Fruit fly (Drosophila melanogaster): Measurements from ENCODE around the gene CheB38a.

The CheB38a gene

dm6 chr2L:20851592-20851991, 33.3 kb upstream of the CheB38a start (continued):
- TF ChIP-seq maf-S (GFP tag; optimal IDR thresholded peaks at IDR 0.05): no peak
- no peak for TF ChIP-seq CG9609 (GFP tag; optimal IDR thresholded peaks at IDR 0.05)
- TF ChIP-seq CG1647 (GFP tag; optimal IDR thresholded peaks at IDR 0.05): no peak
- no peak for TF ChIP-seq CG10462 (GFP tag; optimal IDR thresholded peaks at IDR 0.05)
- TF ChIP-seq ranshi (GFP tag; IDR thresholded peaks at IDR 0.05): peak; percentile 82
- TF ChIP-seq Dp (GFP tag; optimal IDR thresholded peaks at IDR 0.05): peak; percentile 45

- TF ChIP-seq HHEX (GFP tag; optimal IDR thresholded peaks at IDR 0.05) (no peak), CG11093 (GFP tag; IDR thresholded peaks at IDR 0.05) (no peak), CG17385 (GFP tag; optimal IDR thresholded peaks at IDR 0.05) (no peak), sim (GFP tag; IDR thresholded peaks at IDR 0.05) (no peak), unc-4 (GFP tag; IDR thresholded peaks at IDR 0.05; ENCODE audit: partially characterized antibody) (no peak), eyg (GFP tag; optimal IDR thresholded peaks at IDR 0.05) (no peak), Optix (GFP tag; IDR thresholded peaks at IDR 0.05) (no peak), MTF-1 (GFP tag; optimal IDR thresholded peaks at IDR 0.05; ENCODE audit: borderline replicate concordance) (no peak), H2.0 (GFP tag; IDR thresholded peaks at IDR 0.05) (no peak), CG2129 (GFP tag; IDR thresholded peaks at IDR 0.05; ENCODE audit: partially characterized antibody) (no peak), CG42726 (GFP tag; IDR thresholded peaks at IDR 0.05; ENCODE audit: partially characterized antibody) (no peak), CG15011 (GFP tag; optimal IDR thresholded peaks at IDR 0.05) (no peak), sens-2 (GFP tag; IDR thresholded peaks at IDR 0.05) (no peak), Asciz (GFP tag; optimal IDR thresholded peaks at IDR 0.05) (no peak), slou (GFP tag; optimal IDR thresholded peaks at IDR 0.05) (no peak)
These were observed 30.7 kb upstream of the CheB38a start, which contains the start of gene CG14402 for dm6 chr2L:20849000-20849399. TSS of gene CG14402 (plus strand) at chr2L:20849300.

dm6 chr2L:20844381-20844780, 26.0 kb upstream of the CheB38a start:
- TF ChIP-seq CG9437 (GFP tag; optimal IDR thresholded peaks at IDR 0.05): no peak
- no peak for TF ChIP-seq CG12155 (GFP tag; optimal IDR thresholded peaks at IDR 0.05)
- TF ChIP-seq CG12942 (GFP tag; optimal IDR thresholded peaks at IDR 0.05): no peak
- no peak for TF ChIP-seq ase (GFP tag; IDR thresholded peaks at IDR 0.05)
- TF ChIP-seq CG13296 (GFP tag; optimal IDR thresholded peaks at IDR 0.05): no peak
- peak; percentile 49; the same call in 1 of the 2 replicates for TF ChIP-seq Drgx (GFP tag; IDR thresholded peaks at IDR 0.05)
- TF ChIP-seq klu (GFP tag; IDR thresholded peaks at IDR 0.05): no peak
- TF ChIP-seq Scr (GFP tag; IDR thresholded peaks at IDR 0.05; ENCODE audit: partially characterized antibody): no peak
- no peak for TF ChIP-seq sima (GFP tag; optimal IDR thresholded peaks at IDR 0.05)
- no peak for TF ChIP-seq CG8281 (tag; optimal IDR thresholded peaks at IDR 0.05)
- no peak for TF ChIP-seq eve (GFP tag; optimal IDR thresholded peaks at IDR 0.05)
- no peak for TF ChIP-seq CG14860 (GFP tag; IDR thresholded peaks at IDR 0.05; ENCODE audit: partially characterized antibody)
- no peak for TF ChIP-seq insv (GFP tag; optimal IDR thresholded peaks at IDR 0.05)
- no peak for TF ChIP-seq CG1647 (GFP tag; optimal IDR thresholded peaks at IDR 0.05)
- no peak for TF ChIP-seq CG7271 (tag; optimal IDR thresholded peaks at IDR 0.05)
- TF ChIP-seq Dip3 (GFP tag; optimal IDR thresholded peaks at IDR 0.05): no peak
- TF ChIP-seq CG31365 (tag; optimal IDR thresholded peaks at IDR 0.05): no peak
- TF ChIP-seq CG7839 (tag; optimal IDR thresholded peaks at IDR 0.05): no peak
- TF ChIP-seq CG4707 (GFP tag; optimal IDR thresholded peaks at IDR 0.05): no peak
- TF ChIP-seq Dad (GFP tag; optimal IDR thresholded peaks at IDR 0.05): no peak
- no peak for TF ChIP-seq peb (GFP tag; IDR thresholded peaks at IDR 0.05)
- no peak for TF ChIP-seq CG6854 (GFP tag; optimal IDR thresholded peaks at IDR 0.05)
- peak; percentile 5 for TF ChIP-seq Sox102F (GFP tag; optimal IDR thresholded peaks at IDR 0.05)
- 0 out of 3 replicates have a peak, but pooled peaks have one; percentile 9 for TF ChIP-seq ci (GFP tag; IDR thresholded peaks at IDR 0.05)
- peak; percentile 19 for TF ChIP-seq Med (GFP tag)
- TF ChIP-seq CG6272 (GFP tag; IDR thresholded peaks at IDR 0.05): no peak
- no peak for TF ChIP-seq trem (tag; optimal IDR thresholded peaks at IDR 0.05)
- TF ChIP-seq shn (GFP tag; optimal IDR thresholded peaks at IDR 0.05): no peak
- no peak for TF ChIP-seq usp (GFP tag; optimal IDR thresholded peaks at IDR 0.05)
- no peak for TF ChIP-seq zen2 (GFP tag; IDR thresholded peaks at IDR 0.05; ENCODE audit: partially characterized antibody)

Measured in whole organism, embryonic.